Fruit fly (Drosophila melanogaster): ENCODE data around the gene RYa-R.

DNA sequence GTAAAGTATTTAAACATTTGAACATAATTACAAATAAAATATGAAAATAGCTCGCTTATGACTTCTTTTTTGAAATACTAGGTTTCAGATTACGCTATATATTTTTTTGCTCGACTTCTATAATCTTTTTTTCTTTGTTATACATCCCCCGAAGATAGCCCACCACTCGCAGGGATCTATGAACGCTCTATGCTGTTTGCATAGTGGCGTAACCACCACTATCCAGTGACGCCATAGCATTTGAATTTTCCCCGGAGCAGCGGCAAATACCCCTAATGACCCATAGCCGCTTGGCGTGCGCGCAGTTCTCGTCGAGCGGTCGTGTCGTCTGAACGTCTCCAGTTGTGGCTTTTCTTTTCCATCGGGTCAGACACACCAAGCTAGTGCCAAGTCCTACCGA is 18.5 kb upstream of the RYa-R start, which contains the start of the genes CG14253 and CG46313:
- TF ChIP-seq CG8478 (optimal IDR thresholded peaks at IDR 0.05) (no peak), psq (optimal IDR thresholded peaks at IDR 0.05) (no peak), pan (optimal IDR thresholded peaks at IDR 0.05) (no peak), usp (GFP tag; optimal IDR thresholded peaks at IDR 0.05) (no peak), EcR (GFP tag; optimal IDR thresholded peaks at IDR 0.05) (no peak), Dll (optimal IDR thresholded peaks at IDR 0.05) (no peak)

Measured in whole organism.